Worm (Caenorhabditis elegans): Measurements from ENCODE around the gene mdt-19.

DNA sequence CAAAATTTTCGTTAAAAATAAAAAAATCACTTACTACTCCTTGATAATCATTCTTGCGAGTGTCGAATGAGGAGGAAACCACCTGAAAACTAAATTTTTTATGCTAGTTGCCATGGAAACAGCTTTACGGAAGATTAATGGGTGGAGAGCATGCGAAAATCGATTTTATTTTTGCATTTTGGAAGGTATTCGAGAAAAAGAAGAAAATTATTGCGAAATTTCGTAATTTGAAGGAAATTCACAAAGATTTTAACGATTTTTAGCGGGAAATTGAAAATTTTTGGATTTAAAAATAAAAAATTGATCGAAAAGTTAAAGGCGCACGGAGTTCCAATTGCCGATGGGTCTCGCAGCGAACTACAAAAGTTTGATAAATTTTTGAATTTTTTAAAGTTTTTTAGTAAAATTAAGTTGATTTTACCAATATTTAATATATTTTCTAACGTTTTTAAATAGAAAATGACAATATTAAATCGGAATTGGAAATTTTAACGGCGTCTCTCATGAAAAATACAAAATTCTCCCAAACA is 22.2 kb upstream of the mdt-19 start, which contains the start of gene Y54F10AR.1:
- TF ChIP-seq ama-1 (optimal IDR thresholded peaks at IDR 0.05) (no peak), aly-1 (tag; optimal IDR thresholded peaks at IDR 0.05) (no peak), ets-7 (tag; optimal IDR thresholded peaks at IDR 0.05) (no peak), ceh-36 (tag; optimal IDR thresholded peaks at IDR 0.05) (no peak), tra-4 (tag; optimal IDR thresholded peaks at IDR 0.05) (no peak), B0310.2 (tag; optimal IDR thresholded peaks at IDR 0.05) (no peak), flt-1 (GFP tag; IDR thresholded peaks at IDR 0.05) (no peak), sea-1 (GFP tag; conservative IDR thresholded peaks at IDR 0.05) (no peak), ceh-13 (GFP tag; optimal IDR thresholded peaks at IDR 0.05) (no peak)
